Fruit fly (Drosophila melanogaster) whole organism, embryonic: Measurements from ENCODE around the gene Dcps.

Experiments used
- Abd-B ChIP-seq: fragments of 200-800 bp; sonication (Bioruptor generic); optimal IDR thresholded peaks from 2 replicates; lab custom pipeline; 2018; ENCODE audit warnings: missing biosample characterization, mild to moderate bottlenecking, missing genetic modification characterization, moderate library complexity
- Ada2b ChIP-seq: fragments of 200-800 bp; sonication (Bioruptor generic); IDR thresholded peaks from 2 replicates; pipeline ENCODE4 v1.3.6; 2022; ENCODE audit warnings: missing biosample characterization, missing genetic modification characterization
- BtbVII ChIP-seq: fragments of 200-800 bp; sonication (Bioruptor generic); optimal IDR thresholded peaks from 3 replicates; lab custom pipeline; 2017; ENCODE audit warnings: missing biosample characterization, mild to moderate bottlenecking, missing genetic modification characterization
- CG10274 ChIP-seq: fragments of 200-800 bp; sonication (Bioruptor generic); optimal IDR thresholded peaks from 3 replicates; lab custom pipeline; 2017; ENCODE audit warnings: missing biosample characterization, mild to moderate bottlenecking, missing genetic modification characterization
- CG10979 ChIP-seq: fragments of 200-800 bp; sonication (Bioruptor generic); optimal IDR thresholded peaks from 2 replicates; lab custom pipeline; 2018; ENCODE audit warnings: missing biosample characterization, mild to moderate bottlenecking, missing genetic modification characterization, moderate library complexity
- CG11247 ChIP-seq: fragments of 200-800 bp; sonication (Bioruptor generic); IDR thresholded peaks from 2 replicates; pipeline ENCODE4 v1.3.6; 2022; ENCODE audit warnings: missing biosample characterization, missing genetic modification characterization
- CG12744 ChIP-seq: fragments of 200-800 bp; sonication (Bioruptor generic); optimal IDR thresholded peaks from 2 replicates; lab custom pipeline; 2016; ENCODE audit warnings: missing biosample characterization, missing genetic modification characterization
- CG14050 ChIP-seq: fragments of 200-800 bp; sonication (Bioruptor generic); IDR thresholded peaks from 3 replicates; pipeline ENCODE4 v1.3.6; 2022; ENCODE audit warnings: missing biosample characterization, missing genetic modification characterization
- CG15601 ChIP-seq: fragments of 200-800 bp; sonication (Bioruptor generic); optimal IDR thresholded peaks from 3 replicates; lab custom pipeline; 2019; ENCODE audit warnings: missing biosample characterization, mild to moderate bottlenecking, missing genetic modification characterization, moderate library complexity
- CG15696 ChIP-seq: fragments of 200-800 bp; sonication (Bioruptor generic); optimal IDR thresholded peaks from 2 replicates; lab custom pipeline; 2019; ENCODE audit warnings: missing biosample characterization, mild to moderate bottlenecking, missing genetic modification characterization, moderate library complexity
- CG17829 ChIP-seq: fragments of 200-800 bp; optimal IDR thresholded peaks from 2 replicates; lab custom pipeline; 2019; ENCODE audit warnings: missing biosample characterization, mild to moderate bottlenecking, missing genetic modification characterization, moderate library complexity
- CG18476 ChIP-seq: fragments of 200-800 bp; sonication (Bioruptor generic); optimal IDR thresholded peaks from 2 replicates; lab custom pipeline; 2016; ENCODE audit warnings: missing biosample characterization, mild to moderate bottlenecking, missing genetic modification characterization
- CG2129 ChIP-seq: fragments of 200-800 bp; sonication (Bioruptor generic); IDR thresholded peaks from 2 replicates; pipeline ENCODE4 v1.3.6; 2022; ENCODE audit warnings: missing biosample characterization, missing genetic modification characterization; ENCODE audit not compliant: partially characterized antibody
- CG30403 ChIP-seq: fragments of 200-800 bp; sonication (Bioruptor generic); optimal IDR thresholded peaks from 3 replicates; lab custom pipeline; 2016; ENCODE audit warnings: missing biosample characterization, missing genetic modification characterization
- CG31441 ChIP-seq: fragments of 200-800 bp; sonication (Bioruptor generic); IDR thresholded peaks from 2 replicates; pipeline ENCODE4 v1.3.6; 2022; ENCODE audit warnings: missing biosample characterization, missing genetic modification characterization
- CG33213 ChIP-seq: fragments of 200-800 bp; sonication (Bioruptor generic); optimal IDR thresholded peaks from 3 replicates; lab custom pipeline; 2016; ENCODE audit warnings: missing biosample characterization, missing genetic modification characterization
- CG33557 ChIP-seq: fragments of 200-800 bp; sonication (Bioruptor generic); optimal IDR thresholded peaks from 2 replicates; lab custom pipeline; 2019; ENCODE audit warnings: missing biosample characterization, mild to moderate bottlenecking, missing genetic modification characterization, moderate library complexity
- CG4282 ChIP-seq: fragments of 200-800 bp; sonication (Bioruptor generic); optimal IDR thresholded peaks from 2 replicates; lab custom pipeline; 2016; ENCODE audit warnings: missing biosample characterization, missing genetic modification characterization
- CG5245 ChIP-seq: fragments of 200-800 bp; sonication (Bioruptor generic); optimal IDR thresholded peaks from 3 replicates; lab custom pipeline; 2016; ENCODE audit warnings: missing biosample characterization, missing genetic modification characterization
- CG6175 ChIP-seq: fragments of 200-800 bp; sonication (Bioruptor generic); IDR thresholded peaks from 3 replicates; pipeline ENCODE4 v1.3.6; 2022; ENCODE audit warnings: missing biosample characterization, missing genetic modification characterization
- CG6272 ChIP-seq: fragments of 200-800 bp; sonication (Bioruptor generic); IDR thresholded peaks from 2 replicates; pipeline ENCODE4 v1.3.6; 2022; ENCODE audit warnings: missing biosample characterization, missing genetic modification characterization
- CG8290 ChIP-seq, 3 experiments: fragments of 200-800 bp; sonication (Bioruptor generic); optimal IDR thresholded peaks; 2 replicates each; lab custom pipeline; 2016 to 2019; ENCODE audit warnings: missing biosample characterization in 3 of 3, missing genetic modification characterization in 3 of 3, mild to moderate bottlenecking in 2 of 3, moderate library complexity in 1 of 3
- CG8765 ChIP-seq: fragments of 200-800 bp; sonication (Bioruptor generic); IDR thresholded peaks from 2 replicates; pipeline ENCODE4 v1.3.6; 2022; ENCODE audit warnings: missing biosample characterization, missing genetic modification characterization
- Doc3 ChIP-seq: fragments of 200-800 bp; sonication (Bioruptor generic); IDR thresholded peaks from 3 replicates; pipeline ENCODE4 v1.3.6; 2022; ENCODE audit warnings: missing biosample characterization, missing genetic modification characterization; ENCODE audit not compliant: partially characterized antibody
- Eip74EF ChIP-seq, 2 experiments: fragments of 200-800 bp in 1 of 2; fragments of >200 bp in 1 of 2; sonication (Bioruptor generic) in 1 of 2; optimal IDR thresholded peaks; 2 replicates each; lab custom pipeline; 2017 to 2019; ENCODE audit warnings: missing biosample characterization in 2 of 2, missing genetic modification characterization in 2 of 2, mild to moderate bottlenecking in 1 of 2, moderate library complexity in 1 of 2
- GATAe ChIP-seq: fragments of 200-800 bp; sonication (Bioruptor generic); conservative IDR thresholded peaks from 2 replicates; pipeline ENCODE4 v1.3.6; 2022; ENCODE audit warnings: missing biosample characterization, missing genetic modification characterization
- Gug ChIP-seq: fragments of 200-800 bp; sonication (Bioruptor generic); IDR thresholded peaks from 4 replicates; pipeline ENCODE4 v1.3.6; 2022; ENCODE audit warnings: missing biosample characterization, missing genetic modification characterization
- Hr51 ChIP-seq, 2 experiments: fragments of 200-800 bp; sonication (Bioruptor generic); optimal IDR thresholded peaks; 2 replicates in 1 of 2; 3 replicates in 1 of 2; lab custom pipeline; 2016 to 2018; ENCODE audit warnings: missing biosample characterization in 2 of 2, missing genetic modification characterization in 2 of 2, mild to moderate bottlenecking in 1 of 2, moderate library complexity in 1 of 2
- Nf-YB ChIP-seq: fragments of 200-800 bp; sonication (Bioruptor generic); optimal IDR thresholded peaks from 3 replicates; lab custom pipeline; 2019; ENCODE audit warnings: missing biosample characterization, mild to moderate bottlenecking, missing genetic modification characterization, moderate library complexity
- Ravus ChIP-seq: fragments of 200-800 bp; sonication (Bioruptor generic); IDR thresholded peaks from 2 replicates; pipeline ENCODE4 v1.3.6; 2022; ENCODE audit warnings: missing biosample characterization, missing genetic modification characterization
- Sry-β ChIP-seq: fragments of 200-800 bp; sonication (Bioruptor generic); optimal IDR thresholded peaks from 2 replicates; lab custom pipeline; 2018; ENCODE audit warnings: missing biosample characterization, mild to moderate bottlenecking, missing genetic modification characterization, moderate library complexity
- Ssrp ChIP-seq: fragments of 200-800 bp; sonication (Bioruptor generic); optimal IDR thresholded peaks from 2 replicates; lab custom pipeline; 2018; ENCODE audit warnings: missing biosample characterization, mild to moderate bottlenecking, missing genetic modification characterization, moderate library complexity
- Tbp ChIP-seq: fragments of >200 bp; optimal IDR thresholded peaks from 2 replicates; lab custom pipeline; 2018; ENCODE audit warnings: missing biosample characterization, missing genetic modification characterization
- ase ChIP-seq: fragments of 200-800 bp; sonication (Bioruptor generic); IDR thresholded peaks from 3 replicates; pipeline ENCODE4 v1.3.6; 2022; ENCODE audit warnings: missing biosample characterization, missing genetic modification characterization
- btn ChIP-seq: fragments of 200-800 bp; sonication (Bioruptor generic); optimal IDR thresholded peaks from 2 replicates; lab custom pipeline; 2016; ENCODE audit warnings: missing biosample characterization, missing genetic modification characterization
- da ChIP-seq: fragments of 200-800 bp; sonication (Bioruptor generic); optimal IDR thresholded peaks from 2 replicates; lab custom pipeline; 2016; ENCODE audit warnings: missing biosample characterization, missing genetic modification characterization
- dan ChIP-seq: fragments of 200-800 bp; sonication (Bioruptor generic); IDR thresholded peaks from 2 replicates; pipeline ENCODE4 v1.3.6; 2022; ENCODE audit warnings: missing biosample characterization, missing genetic modification characterization
- dysf ChIP-seq: fragments of 200-800 bp; sonication (Bioruptor generic); IDR thresholded peaks from 3 replicates; pipeline ENCODE4 v1.3.6; 2022; ENCODE audit warnings: missing biosample characterization, missing genetic modification characterization
- ems ChIP-seq: fragments of 200-800 bp; sonication (Bioruptor generic); optimal IDR thresholded peaks from 3 replicates; lab custom pipeline; 2016; ENCODE audit warnings: missing biosample characterization, missing genetic modification characterization
- fd3F ChIP-seq: fragments of 200-800 bp; sonication (Bioruptor generic); optimal IDR thresholded peaks from 2 replicates; lab custom pipeline; 2018; ENCODE audit warnings: missing biosample characterization, mild to moderate bottlenecking, missing genetic modification characterization, moderate library complexity
- gem ChIP-seq: fragments of 200-800 bp; sonication (Bioruptor generic); optimal IDR thresholded peaks from 2 replicates; lab custom pipeline; 2019; ENCODE audit warnings: missing biosample characterization, mild to moderate bottlenecking, missing genetic modification characterization, moderate library complexity
- hth ChIP-seq: fragments of >200 bp; optimal IDR thresholded peaks from 2 replicates; lab custom pipeline; 2017; ENCODE audit warnings: inconsistent platforms
- lov ChIP-seq, 2 experiments: fragments of 200-800 bp in 1 of 2; fragments of >200 bp in 1 of 2; sonication (Bioruptor generic) in 1 of 2; IDR thresholded peaks in 1 of 2; optimal IDR thresholded peaks in 1 of 2; 2 replicates in 1 of 2; 3 replicates in 1 of 2; pipeline versions ENCODE4 v1.3.6 to Lab custom; 2017 to 2022; ENCODE audit warnings: missing biosample characterization in 1 of 2, missing genetic modification characterization in 1 of 2
- nmo ChIP-seq: fragments of 200-800 bp; sonication (Bioruptor generic); optimal IDR thresholded peaks from 2 replicates; lab custom pipeline; 2018; ENCODE audit warnings: missing biosample characterization, mild to moderate bottlenecking, missing genetic modification characterization, moderate library complexity
- salm ChIP-seq: fragments of 200-800 bp; sonication (Bioruptor generic); optimal IDR thresholded peaks from 2 replicates; lab custom pipeline; 2018; ENCODE audit warnings: missing biosample characterization, mild to moderate bottlenecking, missing genetic modification characterization
- tio ChIP-seq: fragments of 200-800 bp; sonication (Bioruptor generic); optimal IDR thresholded peaks from 2 replicates; lab custom pipeline; 2017; ENCODE audit warnings: missing biosample characterization, missing genetic modification characterization, inconsistent platforms
- yki ChIP-seq: fragments of >200 bp; optimal IDR thresholded peaks from 3 replicates; lab custom pipeline; 2018
- z ChIP-seq: fragments of 200-800 bp; sonication (Bioruptor generic); IDR thresholded peaks from 3 replicates; pipeline ENCODE4 v1.3.6; 2022; ENCODE audit warnings: missing biosample characterization, missing genetic modification characterization

The Dcps gene

DNA sequence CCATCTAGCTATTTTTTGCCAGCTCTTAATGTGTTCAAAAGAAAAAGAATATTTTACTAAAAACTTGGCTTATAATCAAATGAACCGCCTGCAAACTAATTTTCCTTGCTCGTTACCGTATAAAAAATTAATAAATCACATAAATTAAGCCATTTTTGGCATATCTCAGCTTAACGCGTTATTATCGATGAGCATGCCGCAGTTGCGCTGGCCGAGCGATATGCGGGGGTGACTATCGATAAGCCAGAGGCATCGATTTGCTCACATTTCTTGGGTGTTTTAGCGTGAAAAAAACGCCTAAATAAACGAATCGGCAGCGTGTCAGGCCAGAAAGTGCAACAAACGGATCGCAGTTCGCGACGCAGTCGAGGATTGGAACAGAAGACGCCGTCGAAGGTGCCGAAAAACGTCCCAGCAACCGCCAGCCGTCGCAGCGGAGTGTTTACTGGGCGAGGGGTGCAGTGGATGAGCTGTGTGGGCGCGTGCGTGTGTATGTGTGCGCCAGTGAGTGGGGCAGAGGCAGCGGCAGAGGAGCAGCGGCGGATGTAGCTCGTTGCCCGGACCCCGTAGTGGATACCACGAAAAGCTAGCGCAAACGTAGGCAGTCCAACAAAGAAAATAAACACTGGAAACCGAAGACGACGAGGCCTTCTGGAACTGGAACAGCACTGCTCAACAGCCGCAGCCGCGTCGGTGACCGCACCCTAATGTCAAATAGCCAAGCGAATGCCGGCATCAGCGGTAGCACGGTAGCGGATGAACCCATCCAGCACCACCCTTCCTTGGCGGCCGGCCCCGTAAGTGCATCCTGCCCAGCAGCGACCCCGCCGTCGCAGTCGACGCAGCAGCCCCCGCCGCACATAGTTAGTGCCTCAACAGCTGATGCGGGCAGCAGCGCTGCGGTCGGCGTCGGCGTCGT is 12.0 kb downstream of the Dcps start, which contains the start of the genes Sym and Madm (continued):
- TF ChIP-seq gem (no peak), ems (GFP tag; lab: Kevin White, UChicago) (no peak), Ravus (GFP tag; lab: Robert Waterston, UW) (no peak), CG18476 (GFP tag; lab: Kevin White, UChicago) (no peak), Abd-B (GFP tag; lab: Kevin White, UChicago) (peak; percentile 56), lov (optimal IDR thresholded peaks at IDR 0.05; lab: Kevin White, UChicago) (no peak), lov (GFP tag; IDR thresholded peaks at IDR 0.05; lab: Robert Waterston, UW) (0 out of 3 replicates have a peak, but pooled peaks have one; percentile 51), GATAe (GFP tag; lab: Robert Waterston, UW) (no peak), CG10274 (peak; percentile 48), CG12744 (GFP tag; lab: Kevin White, UChicago) (peak; percentile 30), z (GFP tag; lab: Robert Waterston, UW) (no peak), CG6272 (GFP tag; lab: Robert Waterston, UW) (peak; percentile 53; the same call in 1 of the 2 replicates), CG15601 (tag; lab: Kevin White, UChicago) (no peak), Gug (peak; percentile 29; the same call in 1 of the 4 replicates), CG11247 (GFP tag; lab: Robert Waterston, UW) (no peak), btn (no peak), yki (lab: Kevin White, UChicago) (no peak), hth (no peak), CG8765 (GFP tag; lab: Robert Waterston, UW) (no peak), Ada2b (no peak), tio (GFP tag; lab: Kevin White, UChicago) (no peak), Doc3 (GFP tag; lab: Robert Waterston, UW) (peak; percentile 83), CG5245 (GFP tag; lab: Kevin White, UChicago) (no peak), CG31441 (GFP tag; lab: Robert Waterston, UW) (no peak; the same call in 1 of the 2 replicates), fd3F (no peak), CG30403 (GFP tag; lab: Kevin White, UChicago) (peak; percentile 65), da (GFP tag; lab: Kevin White, UChicago) (no peak), Hr51 (GFP tag; optimal IDR thresholded peaks at IDR 0.05; lab: Kevin White, UChicago) (peak in 1 of 2 experiments; percentile 50), CG33557 (no peak), BtbVII (GFP tag; lab: Kevin White, UChicago) (no peak), salm (no peak), CG17829 (tag; lab: Kevin White, UChicago) (peak; percentile 31), CG2129 (peak; percentile 69), Sry-β (GFP tag; lab: Kevin White, UChicago) (peak; percentile 91), dysf (GFP tag; lab: Robert Waterston, UW) (peak; percentile 7; the same call in 1 of the 3 replicates), CG6175 (no peak), CG4282 (no peak), Tbp (GFP tag; lab: Kevin White, UChicago) (no peak), CG33213 (GFP tag; lab: Kevin White, UChicago) (peak; percentile 17), CG14050 (GFP tag; lab: Robert Waterston, UW) (no peak), Ssrp (tag; lab: Kevin White, UChicago) (no peak), Nf-YB (GFP tag; lab: Kevin White, UChicago) (no peak), ase (GFP tag; lab: Robert Waterston, UW) (no peak), nmo (GFP tag; lab: Kevin White, UChicago) (peak; percentile 71), dan (GFP tag; lab: Robert Waterston, UW) (no peak), CG8290 (GFP tag; optimal IDR thresholded peaks at IDR 0.05; lab: Kevin White, UChicago) (no peak), CG8290 (tag; optimal IDR thresholded peaks at IDR 0.05; lab: Kevin White, UChicago) (no peak), Eip74EF (GFP tag; optimal IDR thresholded peaks at IDR 0.05; lab: Kevin White, UChicago) (no peak), CG10979 (peak; percentile 4), CG15696 (tag; lab: Kevin White, UChicago) (no peak)
